Fruit fly (Drosophila melanogaster) S2 (cell line): Measurements from ENCODE around the gene CG10055.

Experiments
- CG8478 ChIP-seq: fragments of >200 bp; optimal IDR thresholded peaks from 2 replicates; lab custom pipeline; 2018
- CTCF ChIP-seq, 2 experiments: fragments of >200 bp; optimal IDR thresholded peaks; 2 replicates each; lab custom pipeline; 2018

DNA sequence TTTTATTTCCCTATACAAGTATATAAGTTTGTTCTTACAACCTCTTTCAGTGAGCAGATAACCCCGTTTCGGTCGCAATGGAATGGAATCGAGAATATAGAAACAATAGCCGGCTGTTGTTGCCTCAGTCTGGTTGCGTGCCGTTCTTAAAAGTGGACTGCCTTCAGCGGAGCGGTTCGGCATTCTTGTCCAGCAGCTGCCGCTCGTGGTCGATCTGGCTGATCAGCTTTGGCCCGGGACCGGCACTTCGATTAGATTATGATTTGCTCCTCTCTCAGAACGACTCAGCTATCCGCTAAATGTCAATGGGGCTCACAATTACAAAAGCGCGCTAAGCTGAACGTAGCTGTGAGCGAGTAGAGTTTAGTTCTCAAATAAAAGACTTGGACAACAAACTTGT is 29.4 kb downstream of the CG10055 start:
- no peak for TF ChIP-seq CG8478 (lab: Kevin White, UChicago)
- TF ChIP-seq CTCF (optimal IDR thresholded peaks at IDR 0.05; lab: Kevin White, UChicago), result no peak
